Worm (Caenorhabditis elegans) whole organism, young adult: ENCODE measurements around the gene Y73C8B.5.

ENCODE experiments used
- C06A6.2 ChIP-seq: fragments of 200-800 bp; sonication (Bioruptor generic); conservative IDR thresholded peaks from 2 replicates; pipeline ENCODE4 v1.3.6; 2022; ENCODE audit warnings: missing genetic modification characterization, missing compliant biosample characterization
- C17E4.6 ChIP-seq: fragments of 200-800 bp; sonication (Bioruptor generic); IDR thresholded peaks from 2 replicates; pipeline ENCODE4 v1.3.6; 2022; ENCODE audit warnings: missing genetic modification reagents, missing genetic modification characterization, missing compliant biosample characterization
- F22D6.2 ChIP-seq: sonication (generic microtip); optimal IDR thresholded peaks from 2 replicates; lab custom pipeline; 2016; ENCODE audit warnings: mild to moderate bottlenecking, missing genetic modification characterization, missing compliant biosample characterization
- F23B12.7 ChIP-seq: sonication (generic microtip); optimal IDR thresholded peaks from 2 replicates; lab custom pipeline; 2017; ENCODE audit warnings: missing genetic modification characterization, mild to moderate bottlenecking, missing compliant biosample characterization, antibody characterized with exemption, moderate library complexity; ENCODE audit not compliant: insufficient read depth
- F33H1.4 ChIP-seq: fragments of 200-800 bp; sonication (Bioruptor generic); IDR thresholded peaks from 2 replicates; pipeline ENCODE4 v1.3.6; 2022; ENCODE audit warnings: missing genetic modification reagents, missing genetic modification characterization, missing compliant biosample characterization
- F39B2.1 ChIP-seq: fragments of 200-800 bp; sonication (Bioruptor generic); IDR thresholded peaks from 2 replicates; pipeline ENCODE4 v1.3.6; 2022; ENCODE audit warnings: missing genetic modification reagents, missing genetic modification characterization, missing compliant biosample characterization
- F52B5.7 ChIP-seq: sonication (generic microtip); optimal IDR thresholded peaks from 2 replicates; lab custom pipeline; 2016; ENCODE audit warnings: mild to moderate bottlenecking, missing genetic modification characterization, missing compliant biosample characterization
- K12H6.12 ChIP-seq: fragments of 200-800 bp; sonication (Bioruptor generic); optimal IDR thresholded peaks from 2 replicates; lab custom pipeline; 2018; ENCODE audit warnings: mild to moderate bottlenecking, missing genetic modification characterization, missing compliant biosample characterization
- Y67H2A.10 ChIP-seq: fragments of 200-800 bp; sonication (Bioruptor generic); conservative IDR thresholded peaks from 2 replicates; pipeline ENCODE4 v1.3.6; 2022; ENCODE audit warnings: missing genetic modification reagents, missing genetic modification characterization, missing compliant biosample characterization
- aptf-3 ChIP-seq: fragments of 200-800 bp; sonication (Bioruptor generic); IDR thresholded peaks from 2 replicates; pipeline ENCODE4 v1.3.6; 2022; ENCODE audit warnings: missing genetic modification characterization, missing compliant biosample characterization
- attf-3 ChIP-seq: fragments of 200-800 bp; sonication (Bioruptor generic); conservative IDR thresholded peaks from 2 replicates; pipeline ENCODE4 v1.3.6; 2022; ENCODE audit warnings: missing genetic modification reagents, missing genetic modification characterization, missing compliant biosample characterization
- attf-6 ChIP-seq: fragments of 200-800 bp; sonication (Bioruptor generic); IDR thresholded peaks from 2 replicates; pipeline ENCODE4 v1.3.6; 2022; ENCODE audit warnings: missing genetic modification reagents, missing genetic modification characterization, missing compliant biosample characterization
- bed-1 ChIP-seq: fragments of 200-800 bp; sonication (Bioruptor generic); IDR thresholded peaks from 2 replicates; pipeline ENCODE4 v1.3.6; 2022; ENCODE audit warnings: missing genetic modification reagents, missing genetic modification characterization, missing compliant biosample characterization
- ccch-3 ChIP-seq: fragments of 200-800 bp; sonication (Bioruptor generic); optimal IDR thresholded peaks from 2 replicates; lab custom pipeline; 2018; ENCODE audit warnings: mild to moderate bottlenecking, missing genetic modification characterization, missing compliant biosample characterization
- ceh-27 ChIP-seq: fragments of 200-800 bp; sonication (Bioruptor generic); optimal IDR thresholded peaks from 2 replicates; lab custom pipeline; 2018; ENCODE audit warnings: mild to moderate bottlenecking, missing genetic modification characterization, moderate library complexity, missing compliant biosample characterization
- ceh-40 ChIP-seq: fragments of 200-800 bp; sonication (Bioruptor generic); IDR thresholded peaks from 2 replicates; pipeline ENCODE4 v1.3.6; 2022; ENCODE audit warnings: missing genetic modification characterization, missing compliant biosample characterization
- chd-7 ChIP-seq: sonication (generic microtip); optimal IDR thresholded peaks from 2 replicates; lab custom pipeline; 2016; ENCODE audit warnings: mild to moderate bottlenecking, missing genetic modification characterization, moderate library complexity, missing compliant biosample characterization
- dpl-1 ChIP-seq: fragments of 150-350 bp; optimal IDR thresholded peaks from 2 replicates; lab custom pipeline; 2014; ENCODE audit warnings: missing biosample characterization, missing genetic modification reagents, missing genetic modification characterization
- efl-1 ChIP-seq: fragments of 150-350 bp; optimal IDR thresholded peaks from 2 replicates; lab custom pipeline; 2014; ENCODE audit warnings: missing biosample characterization, missing genetic modification reagents, missing genetic modification characterization
- gei-17 ChIP-seq: fragments of 200-800 bp; sonication (Bioruptor generic); optimal IDR thresholded peaks from 2 replicates; lab custom pipeline; 2018; ENCODE audit warnings: mild to moderate bottlenecking, missing genetic modification characterization, missing compliant biosample characterization
- him-1 ChIP-seq: sonication (generic microtip); optimal IDR thresholded peaks from 2 replicates; lab custom pipeline; 2016; ENCODE audit warnings: missing genotype, missing genetic modification reagents, missing genetic modification characterization, missing compliant biosample characterization
- hlh-12 ChIP-seq: sonication (generic microtip); optimal IDR thresholded peaks from 2 replicates; lab custom pipeline; 2016; ENCODE audit warnings: missing genetic modification characterization, missing compliant biosample characterization
- hmg-1.2 ChIP-seq: fragments of 200-800 bp; sonication (Bioruptor generic); IDR thresholded peaks from 2 replicates; pipeline ENCODE4 v1.3.6; 2022; ENCODE audit warnings: missing genetic modification reagents, missing genetic modification characterization, missing compliant biosample characterization
- hrde-1 ChIP-seq: sonication (generic microtip); optimal IDR thresholded peaks from 2 replicates; lab custom pipeline; 2016; ENCODE audit warnings: missing genetic modification characterization, mild to moderate bottlenecking, missing compliant biosample characterization, moderate library complexity, missing genotype, missing genetic modification reagents, borderline replicate concordance
- let-526 ChIP-seq: fragments of 200-800 bp; sonication (Bioruptor generic); IDR thresholded peaks from 2 replicates; pipeline ENCODE4 v1.3.6; 2022; ENCODE audit warnings: missing genetic modification reagents, missing genetic modification characterization, missing compliant biosample characterization
- let-607 ChIP-seq, 2 experiments: fragments of 200-800 bp in 1 of 2; sonication (Bioruptor generic) in 1 of 2; sonication (generic microtip) in 1 of 2; optimal IDR thresholded peaks; 2 replicates each; lab custom pipeline; 2016 to 2018; ENCODE audit warnings: mild to moderate bottlenecking in 2 of 2, missing compliant biosample characterization in 2 of 2, missing genetic modification characterization in 2 of 2, moderate library complexity in 2 of 2, missing genotype in 1 of 2
- lin-54 ChIP-seq: fragments of 200-800 bp; sonication (Bioruptor generic); optimal IDR thresholded peaks from 2 replicates; lab custom pipeline; 2018; ENCODE audit warnings: mild to moderate bottlenecking, missing genetic modification characterization, missing compliant biosample characterization
- lir-1 ChIP-seq: fragments of 200-800 bp; sonication (Bioruptor generic); conservative IDR thresholded peaks from 2 replicates; pipeline ENCODE4 v1.3.6; 2022; ENCODE audit warnings: missing genetic modification reagents, missing genetic modification characterization, missing compliant biosample characterization
- lsl-1 ChIP-seq: fragments of 200-800 bp; sonication (Bioruptor generic); optimal IDR thresholded peaks from 2 replicates; lab custom pipeline; 2018; ENCODE audit warnings: mild to moderate bottlenecking, missing genetic modification characterization, moderate library complexity, missing compliant biosample characterization
- madf-6 ChIP-seq: fragments of 200-800 bp; sonication (Bioruptor generic); IDR thresholded peaks from 2 replicates; pipeline ENCODE4 v1.3.6; 2022; ENCODE audit warnings: missing genetic modification reagents, missing genetic modification characterization, missing compliant biosample characterization
- pbrm-1 ChIP-seq: fragments of 200-800 bp; sonication (Bioruptor generic); IDR thresholded peaks from 2 replicates; pipeline ENCODE4 v1.3.6; 2022; ENCODE audit warnings: missing genetic modification reagents, missing genetic modification characterization, missing compliant biosample characterization
- rcor-1 ChIP-seq: fragments of 200-800 bp; sonication (Bioruptor generic); IDR thresholded peaks from 2 replicates; pipeline ENCODE4 v1.3.6; 2022; ENCODE audit warnings: missing genetic modification reagents, missing genetic modification characterization, missing compliant biosample characterization
- rec-8 ChIP-seq, 2 experiments: sonication (generic microtip); optimal IDR thresholded peaks; 2 replicates each; lab custom pipeline; 2016; ENCODE audit warnings: mild to moderate bottlenecking in 2 of 2, missing genetic modification characterization in 2 of 2, missing genetic modification reagents in 2 of 2, missing genotype in 2 of 2, missing biosample characterization in 1 of 2, missing compliant biosample characterization in 1 of 2, moderate library complexity in 1 of 2
- rpc-1 ChIP-seq, 2 experiments: fragments of 150-350 bp in 1 of 2; sonication (generic microtip) in 1 of 2; optimal IDR thresholded peaks; 2 replicates each; lab custom pipeline; 2014 to 2018; ENCODE audit warnings: missing biosample characterization in 1 of 2, missing genetic modification characterization in 1 of 2, missing genetic modification reagents in 1 of 2, missing genotype in 1 of 2
- sdz-38 ChIP-seq: sonication (generic microtip); optimal IDR thresholded peaks from 2 replicates; lab custom pipeline; 2016; ENCODE audit warnings: missing genotype, missing genetic modification characterization, missing compliant biosample characterization
- snpc-1.3 ChIP-seq: sonication (generic microtip); optimal IDR thresholded peaks from 2 replicates; lab custom pipeline; 2017; ENCODE audit warnings: missing genetic modification characterization, mild to moderate bottlenecking, missing compliant biosample characterization, antibody characterized with exemption, moderate library complexity, missing genotype, missing genetic modification reagents; ENCODE audit not compliant: insufficient read depth
- snpc-3.4 ChIP-seq: sonication (generic microtip); optimal IDR thresholded peaks from 2 replicates; lab custom pipeline; 2017; ENCODE audit warnings: missing genetic modification characterization, mild to moderate bottlenecking, missing compliant biosample characterization, antibody characterized with exemption, moderate library complexity, missing genotype, missing genetic modification reagents
- snpc-4 ChIP-seq, 5 experiments: fragments of 150-350 bp in 1 of 5; sonication (generic microtip) in 4 of 5; optimal IDR thresholded peaks; 2 replicates each; lab custom pipeline; 2014 to 2018; ENCODE audit warnings: missing genetic modification characterization in 5 of 5, missing biosample characterization in 3 of 5, antibody characterized with exemption in 2 of 5, mild to moderate bottlenecking in 2 of 5, missing compliant biosample characterization in 2 of 5, missing genotype in 2 of 5, moderate library complexity in 2 of 5, missing genetic modification reagents in 1 of 5
- tbp1 ChIP-seq: fragments of 200-800 bp; sonication (Bioruptor generic); optimal IDR thresholded peaks from 2 replicates; lab custom pipeline; 2018; ENCODE audit warnings: mild to moderate bottlenecking, missing genetic modification characterization, missing compliant biosample characterization
- tbx-9 ChIP-seq: sonication (generic microtip); optimal IDR thresholded peaks from 2 replicates; lab custom pipeline; 2016; ENCODE audit warnings: borderline replicate concordance, missing genetic modification characterization, inconsistent platforms, missing compliant biosample characterization
- zfh-2 ChIP-seq: fragments of 200-800 bp; sonication (Bioruptor generic); conservative IDR thresholded peaks from 2 replicates; pipeline ENCODE4 v1.3.6; 2022; ENCODE audit warnings: missing genetic modification reagents, missing genetic modification characterization, missing compliant biosample characterization
- zim-3 ChIP-seq: sonication (generic microtip); optimal IDR thresholded peaks from 2 replicates; lab custom pipeline; 2017; ENCODE audit warnings: mild to moderate bottlenecking, missing genetic modification characterization, moderate library complexity, missing compliant biosample characterization
- ztf-25 ChIP-seq: fragments of 200-800 bp; sonication (Bioruptor generic); IDR thresholded peaks from 2 replicates; pipeline ENCODE4 v1.3.6; 2022; ENCODE audit warnings: missing genetic modification reagents, missing genetic modification characterization, missing compliant biosample characterization
- ztf-26 ChIP-seq: sonication (generic microtip); optimal IDR thresholded peaks from 2 replicates; lab custom pipeline; 2017; ENCODE audit warnings: missing genetic modification characterization, missing compliant biosample characterization
- ztf-28 ChIP-seq: fragments of 200-800 bp; sonication (Bioruptor generic); IDR thresholded peaks from 2 replicates; pipeline ENCODE4 v1.3.6; 2022; ENCODE audit warnings: missing genetic modification reagents, missing genetic modification characterization, missing compliant biosample characterization
- ztf-6 ChIP-seq: fragments of 200-800 bp; sonication (Bioruptor generic); IDR thresholded peaks from 2 replicates; pipeline ENCODE4 v1.3.6; 2022; ENCODE audit warnings: missing genetic modification reagents, missing genetic modification characterization, missing compliant biosample characterization

Gene Y73C8B.5

ce11 chrV:3163143-3163542 lies 33.9 kb upstream of the Y73C8B.5 start:
- TF ChIP-seq let-607 (tag; optimal IDR thresholded peaks at IDR 0.05; lab: Kevin White, UChicago) (no peak), snpc-3.4 (tag; lab: Kevin White, UChicago) (peak; percentile 1), bed-1 (0 out of 2 replicates have a peak, but pooled peaks have one; percentile 58), lsl-1 (GFP tag; lab: Kevin White, UChicago) (peak; percentile 40), dpl-1 (GFP tag; lab: Kevin White, UChicago) (peak; percentile 9), ccch-3 (GFP tag; lab: Kevin White, UChicago) (no peak), gei-17 (no peak), F22D6.2 (tag; lab: Kevin White, UChicago) (no peak), F23B12.7 (tag; lab: Kevin White, UChicago) (no peak), tbp1 (GFP tag; lab: Kevin White, UChicago) (peak; percentile 82), chd-7 (tag; lab: Kevin White, UChicago) (peak; percentile 56), hlh-12 (tag; lab: Kevin White, UChicago) (no peak), attf-3 (GFP tag; lab: Robert Waterston, UW) (no peak), ztf-6 (GFP tag; lab: Robert Waterston, UW) (no peak), F33H1.4 (peak; percentile 27; the same call in 1 of the 2 replicates), snpc-4 (GFP tag; optimal IDR thresholded peaks at IDR 0.05; lab: Kevin White, UChicago) (peak; percentile 69), snpc-4 (tag; optimal IDR thresholded peaks at IDR 0.05; lab: Kevin White, UChicago) (peak in 1 of 4 experiments; percentile 59), attf-6 (GFP tag; lab: Robert Waterston, UW) (no peak), ztf-25 (GFP tag; lab: Robert Waterston, UW) (no peak), hmg-1.2 (0 out of 2 replicates have a peak, but pooled peaks have one; percentile 41), K12H6.12 (tag; lab: Kevin White, UChicago) (no peak), ceh-27 (GFP tag; lab: Kevin White, UChicago) (no peak), let-526 (GFP tag; lab: Robert Waterston, UW) (no peak), him-1 (tag; lab: Kevin White, UChicago) (peak; percentile 79), rpc-1 (optimal IDR thresholded peaks at IDR 0.05; lab: Kevin White, UChicago) (peak; percentile 71), rpc-1 (tag; optimal IDR thresholded peaks at IDR 0.05; lab: Kevin White, UChicago) (peak; percentile 95), ceh-40 (GFP tag; lab: Robert Waterston, UW) (no peak), C17E4.6 (GFP tag; lab: Robert Waterston, UW) (no peak), pbrm-1 (GFP tag; lab: Robert Waterston, UW) (0 out of 2 replicates have a peak, but pooled peaks have one; percentile 41), tbx-9 (tag; lab: Kevin White, UChicago) (no peak), ztf-26 (tag; lab: Kevin White, UChicago) (no peak), rcor-1 (GFP tag; lab: Robert Waterston, UW) (peak; percentile 66), C06A6.2 (GFP tag; lab: Robert Waterston, UW) (no peak), sdz-38 (tag; lab: Kevin White, UChicago) (no peak), hrde-1 (no peak), snpc-1.3 (tag; lab: Kevin White, UChicago) (no peak), zim-3 (tag; lab: Kevin White, UChicago) (peak; percentile 22), F52B5.7 (tag; lab: Kevin White, UChicago) (peak; percentile 47), Y67H2A.10 (no peak), madf-6 (GFP tag; lab: Robert Waterston, UW) (peak; percentile 56; the same call in 1 of the 2 replicates), rec-8 (tag; optimal IDR thresholded peaks at IDR 0.05; lab: Kevin White, UChicago) (peak in 1 of 2 experiments; percentile 64), aptf-3 (peak; percentile 74; the same call in 1 of the 2 replicates), F39B2.1 (no peak), lir-1 (no peak), zfh-2 (no peak), lin-54 (GFP tag; lab: Kevin White, UChicago) (peak; percentile 52), ztf-28 (GFP tag; lab: Robert Waterston, UW) (0 out of 2 replicates have a peak, but pooled peaks have one; percentile 35), efl-1 (GFP tag; lab: Kevin White, UChicago) (no peak)
